Worm (Caenorhabditis elegans): ENCODE data around the gene M03D4.3.

The M03D4.3 gene

DNA sequence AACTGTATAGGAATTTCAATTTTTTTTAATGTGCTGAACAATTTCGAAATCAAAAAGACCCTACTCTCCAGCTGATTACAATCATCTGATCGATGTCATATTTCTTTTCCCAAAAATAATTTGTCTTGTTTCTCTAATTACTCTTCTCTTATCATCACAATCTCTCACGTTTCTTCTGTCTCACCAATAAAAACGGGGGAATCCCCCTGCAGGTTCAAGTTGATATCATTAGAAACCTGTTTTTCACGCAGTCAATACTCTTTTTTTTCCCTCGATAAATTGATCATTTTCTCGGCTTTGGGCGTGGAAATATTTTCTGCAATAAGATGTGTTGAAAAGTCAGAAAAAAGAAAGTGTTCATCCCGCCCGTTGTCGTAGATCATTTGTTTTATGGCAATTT is 12.4 kb downstream of the M03D4.3 start (continued):
- TF ChIP-seq Y116A8C.19 (tag; optimal IDR thresholded peaks at IDR 0.05; ENCODE audit: borderline replicate concordance) (no peak), mef-2 (tag; optimal IDR thresholded peaks at IDR 0.05) (no peak), pax-3 (tag; optimal IDR thresholded peaks at IDR 0.05) (no peak), irx-1 (tag; optimal IDR thresholded peaks at IDR 0.05) (no peak), hlh-17 (GFP tag; optimal IDR thresholded peaks at IDR 0.05; ENCODE audit: borderline replicate concordance) (no peak), C34B4.2 (tag; optimal IDR thresholded peaks at IDR 0.05) (no peak), efl-3 (GFP tag; optimal IDR thresholded peaks at IDR 0.05) (no peak), F16B12.6 (tag; optimal IDR thresholded peaks at IDR 0.05) (no peak), lsy-2 (tag; optimal IDR thresholded peaks at IDR 0.05) (peak; percentile 19 to 72), tlp-1 (tag; optimal IDR thresholded peaks at IDR 0.05) (no peak), lin-13 (GFP tag; optimal IDR thresholded peaks at IDR 0.05) (no peak), nhr-84 (tag; optimal IDR thresholded peaks at IDR 0.05) (no peak), pag-3 (tag; optimal IDR thresholded peaks at IDR 0.05; ENCODE audit: borderline replicate concordance, insufficient read depth) (no peak), ceh-63 (GFP tag; optimal IDR thresholded peaks at IDR 0.05) (no peak), fkh-4 (tag; optimal IDR thresholded peaks at IDR 0.05; ENCODE audit: borderline replicate concordance) (no peak), swsn-7 (tag; optimal IDR thresholded peaks at IDR 0.05) (no peak), dpl-1 (GFP tag; optimal IDR thresholded peaks at IDR 0.05) (peak in 1 of 3 experiments; percentile 26), nhr-19 (GFP tag; conservative IDR thresholded peaks at IDR 0.05) (peak; percentile 58), lir-3 (tag; optimal IDR thresholded peaks at IDR 0.05; ENCODE audit: poor library complexity) (no peak), nhr-76 (tag; optimal IDR thresholded peaks at IDR 0.05) (no peak), mep-1 (tag; optimal IDR thresholded peaks at IDR 0.05) (no peak), zag-1 (tag; optimal IDR thresholded peaks at IDR 0.05) (no peak), ztf-11 (tag; optimal IDR thresholded peaks at IDR 0.05) (no peak), nhr-11 (tag; optimal IDR thresholded peaks at IDR 0.05) (no peak), nhr-77 (tag; optimal IDR thresholded peaks at IDR 0.05) (no peak), lin-15B (tag; optimal IDR thresholded peaks at IDR 0.05) (no peak), nhr-71 (tag; optimal IDR thresholded peaks at IDR 0.05) (peak; percentile 81), blmp-1 (tag; optimal IDR thresholded peaks at IDR 0.05) (peak; percentile 89), snu-23 (GFP tag; optimal IDR thresholded peaks at IDR 0.05) (peak; percentile 60), unc-62 (GFP tag; optimal IDR thresholded peaks at IDR 0.05) (no peak), C16A3.4 (tag; optimal IDR thresholded peaks at IDR 0.05) (peak; percentile 24), C04F5.9 (tag; optimal IDR thresholded peaks at IDR 0.05) (no peak), ztf-4 (tag; optimal IDR thresholded peaks at IDR 0.05) (no peak), nhr-47 (tag; optimal IDR thresholded peaks at IDR 0.05) (peak; percentile 43), fkh-8 (tag; optimal IDR thresholded peaks at IDR 0.05) (no peak), nhr-90 (tag; optimal IDR thresholded peaks at IDR 0.05; ENCODE audit: poor library complexity) (peak; percentile 77), unc-98 (GFP tag; IDR thresholded peaks at IDR 0.05) (no peak), egl-13 (tag; optimal IDR thresholded peaks at IDR 0.05) (no peak), skn-1 (tag; optimal IDR thresholded peaks at IDR 0.05) (peak; percentile 69), tbx-2 (tag; optimal IDR thresholded peaks at IDR 0.05) (peak; percentile 58), hlh-4 (tag; optimal IDR thresholded peaks at IDR 0.05) (no peak), sox-4 (tag; optimal IDR thresholded peaks at IDR 0.05) (no peak), elt-2 (tag; optimal IDR thresholded peaks at IDR 0.05) (peak; percentile 59), aly-2 (tag; optimal IDR thresholded peaks at IDR 0.05) (no peak), unc-30 (tag; optimal IDR thresholded peaks at IDR 0.05) (no peak), nhr-28 (tag; optimal IDR thresholded peaks at IDR 0.05) (no peak), jun-1 (tag; optimal IDR thresholded peaks at IDR 0.05) (no peak), mdl-1 (tag; optimal IDR thresholded peaks at IDR 0.05) (peak in 1 of 2 experiments; percentile 56)
